Fruit fly (Drosophila melanogaster) S2 (cell line): ENCODE results near the gene Cyp4s3.

ENCODE experiments used
- CG8478 ChIP-seq: fragments of >200 bp; optimal IDR thresholded peaks from 2 replicates; lab custom pipeline; 2018
- CTCF ChIP-seq, 2 experiments: fragments of >200 bp; optimal IDR thresholded peaks; 2 replicates each; lab custom pipeline; 2018

dm6 chrX:15095942-15096341 lies 20.4 kb downstream of the Cyp4s3 start, which contains the start of gene CG9072:
- TF ChIP-seq CG8478, result no peak
- TF ChIP-seq CTCF (optimal IDR thresholded peaks at IDR 0.05; lab: Kevin White, UChicago), result no peak
